Worm (Caenorhabditis elegans) whole organism, midembryonic: ENCODE measurements around the gene Y67D8C.6.

Source experiments
- cog-1 ChIP-seq: sonication (generic microtip); optimal IDR thresholded peaks from 2 replicates; lab custom pipeline; 2016; ENCODE audit warnings: missing genetic modification characterization, missing compliant biosample characterization
- flt-1 ChIP-seq: fragments of 200-800 bp; sonication (Bioruptor generic); IDR thresholded peaks from 2 replicates; pipeline ENCODE4 v1.3.6; 2022; ENCODE audit warnings: missing genetic modification characterization, missing compliant biosample characterization
- klf-2 ChIP-seq: fragments of 200-800 bp; sonication (Bioruptor generic); conservative IDR thresholded peaks from 2 replicates; pipeline ENCODE4 v1.3.6; 2022; ENCODE audit warnings: missing genetic modification reagents, missing genetic modification characterization, missing compliant biosample characterization
- med-1 ChIP-seq: sonication (generic microtip); optimal IDR thresholded peaks from 2 replicates; lab custom pipeline; 2017; ENCODE audit warnings: missing genetic modification characterization, mild to moderate bottlenecking, missing compliant biosample characterization, antibody characterized with exemption, missing genetic modification reagents; ENCODE audit not compliant: insufficient read depth
- ref-1 ChIP-seq: fragments of 200-800 bp; sonication (Bioruptor generic); conservative IDR thresholded peaks from 2 replicates; pipeline ENCODE4 v1.3.6; 2022; ENCODE audit warnings: missing genetic modification reagents, missing genetic modification characterization, missing compliant biosample characterization
- tab-1 ChIP-seq: fragments of 200-800 bp; sonication (Bioruptor generic); IDR thresholded peaks from 2 replicates; pipeline ENCODE4 v1.3.6; 2022; ENCODE audit warnings: missing genetic modification characterization, missing compliant biosample characterization
- ztf-23 ChIP-seq: fragments of 200-800 bp; sonication (Bioruptor generic); IDR thresholded peaks from 2 replicates; pipeline ENCODE4 v1.3.6; 2022; ENCODE audit warnings: missing genetic modification reagents, missing genetic modification characterization, missing compliant biosample characterization

DNA sequence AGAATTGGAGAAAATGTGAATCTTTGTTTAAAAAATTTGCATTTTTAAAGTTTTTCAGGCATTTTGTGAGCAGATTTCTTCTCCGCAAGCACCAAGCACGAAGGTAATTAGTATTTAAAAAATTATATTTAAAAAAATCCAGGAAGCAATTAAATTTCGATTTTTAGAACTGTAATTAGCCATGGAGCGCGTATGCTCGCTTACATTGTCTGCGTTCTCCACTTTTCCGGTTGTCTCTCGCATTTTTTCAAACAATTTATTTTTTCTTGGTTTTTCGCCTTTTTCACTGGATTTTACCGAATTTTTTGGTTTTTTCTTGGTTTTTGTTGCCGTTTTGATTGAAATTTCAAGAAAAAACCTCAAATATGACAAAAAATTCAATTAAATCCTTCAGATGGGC is 7.9 kb downstream of the Y67D8C.6 start:
- no peak for TF ChIP-seq klf-2 (GFP tag; lab: Robert Waterston, UW)
- TF ChIP-seq ztf-23 (GFP tag; lab: Robert Waterston, UW), result no peak
- no peak for TF ChIP-seq flt-1 (GFP tag; lab: Robert Waterston, UW)
- no peak for TF ChIP-seq tab-1 (GFP tag; lab: Robert Waterston, UW)
- TF ChIP-seq med-1 (GFP tag; lab: Kevin White, UChicago), result no peak
- TF ChIP-seq cog-1, result no peak
- TF ChIP-seq ref-1 (GFP tag; lab: Robert Waterston, UW), result no peak
